Fruit fly (Drosophila melanogaster) whole organism, embryonic: ENCODE results near the gene MESR3.

Experiments used
- Ada2b ChIP-seq: fragments of 200-800 bp; sonication (Bioruptor generic); IDR thresholded peaks from 2 replicates; pipeline ENCODE4 v1.3.6; 2022; ENCODE audit warnings: missing biosample characterization, missing genetic modification characterization
- Adf1 ChIP-seq: fragments of 200-800 bp; sonication (Bioruptor generic); IDR thresholded peaks from 2 replicates; pipeline ENCODE4 v1.3.6; 2022; ENCODE audit warnings: missing biosample characterization, missing genetic modification characterization
- CG10321 ChIP-seq: fragments of 200-800 bp; sonication (Bioruptor generic); IDR thresholded peaks from 2 replicates; pipeline ENCODE4 v1.3.6; 2022; ENCODE audit warnings: missing biosample characterization, missing genetic modification characterization
- CG11085 ChIP-seq: fragments of 200-800 bp; sonication (Bioruptor generic); IDR thresholded peaks from 2 replicates; pipeline ENCODE4 v1.3.6; 2022; ENCODE audit warnings: missing biosample characterization, missing genetic modification characterization
- CG11398 ChIP-seq: fragments of 200-800 bp; sonication (Bioruptor generic); optimal IDR thresholded peaks from 2 replicates; lab custom pipeline; 2016; ENCODE audit warnings: missing biosample characterization, missing genetic modification characterization
- CG11504 ChIP-seq: fragments of 200-800 bp; sonication (Bioruptor generic); optimal IDR thresholded peaks from 3 replicates; lab custom pipeline; 2019; ENCODE audit warnings: missing biosample characterization, mild to moderate bottlenecking, missing genetic modification characterization, moderate library complexity
- CG11723 ChIP-seq: fragments of 200-800 bp; sonication (Bioruptor generic); optimal IDR thresholded peaks from 2 replicates; lab custom pipeline; 2017; ENCODE audit warnings: missing biosample characterization, mild to moderate bottlenecking, missing genetic modification characterization
- CG12659 ChIP-seq: fragments of 200-800 bp; sonication (Bioruptor generic); optimal IDR thresholded peaks from 3 replicates; lab custom pipeline; 2017; ENCODE audit warnings: mild to moderate bottlenecking, missing biosample characterization, missing genetic modification reagents, missing genetic modification characterization
- CG13894 ChIP-seq: fragments of 200-800 bp; sonication (Bioruptor generic); optimal IDR thresholded peaks from 3 replicates; lab custom pipeline; 2018; ENCODE audit warnings: missing biosample characterization, mild to moderate bottlenecking, missing genetic modification characterization, moderate library complexity
- CG17328 ChIP-seq: fragments of 200-800 bp; sonication (Bioruptor generic); IDR thresholded peaks from 2 replicates; pipeline ENCODE4 v1.3.6; 2022; ENCODE audit warnings: missing biosample characterization, missing genetic modification characterization
- CG17568 ChIP-seq: fragments of 200-800 bp; sonication (Bioruptor generic); optimal IDR thresholded peaks from 2 replicates; lab custom pipeline; 2018; ENCODE audit warnings: missing biosample characterization, mild to moderate bottlenecking, missing genetic modification characterization, moderate library complexity
- CG18476 ChIP-seq: fragments of 200-800 bp; sonication (Bioruptor generic); optimal IDR thresholded peaks from 2 replicates; lab custom pipeline; 2016; ENCODE audit warnings: missing biosample characterization, mild to moderate bottlenecking, missing genetic modification characterization
- CG2712 ChIP-seq: fragments of 200-800 bp; optimal IDR thresholded peaks from 3 replicates; lab custom pipeline; 2019; ENCODE audit warnings: missing biosample characterization, mild to moderate bottlenecking, missing genetic modification characterization, moderate library complexity
- CG32532 ChIP-seq: fragments of 200-800 bp; sonication (Bioruptor generic); IDR thresholded peaks from 2 replicates; pipeline ENCODE4 v1.3.6; 2022; ENCODE audit warnings: missing biosample characterization, missing genetic modification characterization
- CG34224 ChIP-seq: fragments of 200-800 bp; sonication (Bioruptor generic); IDR thresholded peaks from 3 replicates; pipeline ENCODE4 v1.3.6; 2022; ENCODE audit warnings: missing biosample characterization, missing genetic modification characterization; ENCODE audit not compliant: partially characterized antibody
- CG42726 ChIP-seq: fragments of 200-800 bp; sonication (Bioruptor generic); IDR thresholded peaks from 2 replicates; pipeline ENCODE4 v1.3.6; 2022; ENCODE audit warnings: missing biosample characterization, missing genetic modification characterization; ENCODE audit not compliant: partially characterized antibody
- CG5180 ChIP-seq: fragments of 200-800 bp; sonication (Bioruptor generic); optimal IDR thresholded peaks from 3 replicates; lab custom pipeline; 2017; ENCODE audit warnings: missing biosample characterization, missing genetic modification characterization, mild to moderate bottlenecking, moderate library complexity, missing genetic modification reagents
- CG7271 ChIP-seq: fragments of 200-800 bp; sonication (Bioruptor generic); optimal IDR thresholded peaks from 2 replicates; lab custom pipeline; 2018; ENCODE audit warnings: missing biosample characterization, mild to moderate bottlenecking, missing genetic modification characterization, moderate library complexity
- Drgx ChIP-seq: fragments of 200-800 bp; sonication (Bioruptor generic); IDR thresholded peaks from 2 replicates; pipeline ENCODE4 v1.3.6; 2022; ENCODE audit warnings: missing biosample characterization, missing genetic modification characterization
- Gsc ChIP-seq: fragments of 200-800 bp; sonication (Bioruptor generic); IDR thresholded peaks from 2 replicates; pipeline ENCODE4 v1.3.6; 2022; ENCODE audit warnings: missing biosample characterization, missing genetic modification characterization
- HLH4C ChIP-seq: fragments of 200-800 bp; sonication (Bioruptor generic); IDR thresholded peaks from 3 replicates; pipeline ENCODE4 v1.3.6; 2022; ENCODE audit warnings: missing biosample characterization, missing genetic modification characterization; ENCODE audit not compliant: partially characterized antibody
- Hey ChIP-seq: fragments of 200-800 bp; sonication (Bioruptor generic); optimal IDR thresholded peaks from 3 replicates; lab custom pipeline; 2018; ENCODE audit warnings: missing biosample characterization, mild to moderate bottlenecking, missing genetic modification characterization
- Oli ChIP-seq: fragments of 200-800 bp; sonication (Bioruptor generic); optimal IDR thresholded peaks from 2 replicates; lab custom pipeline; 2018; ENCODE audit warnings: missing biosample characterization, mild to moderate bottlenecking, missing genetic modification characterization, moderate library complexity
- Rx ChIP-seq: fragments of 200-800 bp; sonication (Bioruptor generic); IDR thresholded peaks from 2 replicates; pipeline ENCODE4 v1.3.6; 2022; ENCODE audit warnings: missing biosample characterization, missing genetic modification characterization
- Scr ChIP-seq: fragments of 200-800 bp; sonication (Bioruptor generic); IDR thresholded peaks from 2 replicates; pipeline ENCODE4 v1.3.6; 2022; ENCODE audit warnings: missing biosample characterization, missing genetic modification characterization; ENCODE audit not compliant: partially characterized antibody
- bab2 ChIP-seq: fragments of 200-800 bp; sonication (Bioruptor generic); optimal IDR thresholded peaks from 2 replicates; lab custom pipeline; 2016; ENCODE audit warnings: missing biosample characterization, missing genetic modification characterization
- br ChIP-seq: fragments of >200 bp; optimal IDR thresholded peaks from 2 replicates; lab custom pipeline; 2017
- cg ChIP-seq: fragments of 200-800 bp; sonication (Bioruptor generic); optimal IDR thresholded peaks from 3 replicates; lab custom pipeline; 2019; ENCODE audit warnings: missing biosample characterization, mild to moderate bottlenecking, missing genetic modification characterization, moderate library complexity
- chif ChIP-seq, 2 experiments: fragments of 200-800 bp; sonication (Bioruptor generic); optimal IDR thresholded peaks; 3 replicates each; lab custom pipeline; 2016; ENCODE audit warnings: missing biosample characterization in 2 of 2, missing genetic modification characterization in 2 of 2
- chn ChIP-seq: fragments of 200-800 bp; sonication (Bioruptor generic); optimal IDR thresholded peaks from 2 replicates; lab custom pipeline; 2016; ENCODE audit warnings: missing biosample characterization, missing genetic modification characterization
- ci ChIP-seq: fragments of 200-800 bp; sonication (Bioruptor generic); IDR thresholded peaks from 3 replicates; pipeline ENCODE4 v1.3.6; 2022; ENCODE audit warnings: missing biosample characterization, missing genetic modification characterization
- da ChIP-seq: fragments of 200-800 bp; sonication (Bioruptor generic); optimal IDR thresholded peaks from 2 replicates; lab custom pipeline; 2016; ENCODE audit warnings: missing biosample characterization, missing genetic modification characterization
- danr ChIP-seq: fragments of 200-800 bp; sonication (Bioruptor generic); IDR thresholded peaks from 2 replicates; pipeline ENCODE4 v1.3.6; 2022; ENCODE audit warnings: missing biosample characterization, missing genetic modification characterization
- dmrt99B ChIP-seq: fragments of 200-800 bp; sonication (Bioruptor generic); optimal IDR thresholded peaks from 2 replicates; lab custom pipeline; 2018; ENCODE audit warnings: missing biosample characterization, mild to moderate bottlenecking, missing genetic modification characterization, moderate library complexity
- en ChIP-seq: fragments of 200-800 bp; sonication (Bioruptor generic); optimal IDR thresholded peaks from 2 replicates; lab custom pipeline; 2016; ENCODE audit warnings: missing biosample characterization, missing genetic modification characterization
- fd3F ChIP-seq: fragments of 200-800 bp; sonication (Bioruptor generic); optimal IDR thresholded peaks from 2 replicates; lab custom pipeline; 2018; ENCODE audit warnings: missing biosample characterization, mild to moderate bottlenecking, missing genetic modification characterization, moderate library complexity
- gem ChIP-seq: fragments of 200-800 bp; sonication (Bioruptor generic); optimal IDR thresholded peaks from 2 replicates; lab custom pipeline; 2019; ENCODE audit warnings: missing biosample characterization, mild to moderate bottlenecking, missing genetic modification characterization, moderate library complexity
- ham ChIP-seq: fragments of 200-800 bp; sonication (Bioruptor generic); IDR thresholded peaks from 2 replicates; pipeline ENCODE4 v1.3.6; 2022; ENCODE audit warnings: missing biosample characterization, missing genetic modification characterization
- jing ChIP-seq: fragments of 200-800 bp; sonication (Bioruptor generic); optimal IDR thresholded peaks from 2 replicates; lab custom pipeline; 2018; ENCODE audit warnings: missing biosample characterization, mild to moderate bottlenecking, missing genetic modification characterization
- jumu ChIP-seq: fragments of 200-800 bp; sonication (Bioruptor generic); optimal IDR thresholded peaks from 3 replicates; lab custom pipeline; 2016; ENCODE audit warnings: missing biosample characterization, missing genetic modification characterization
- nom ChIP-seq: fragments of 200-800 bp; sonication (Bioruptor generic); optimal IDR thresholded peaks from 2 replicates; lab custom pipeline; 2017; ENCODE audit warnings: missing biosample characterization, missing genetic modification characterization, mild to moderate bottlenecking, moderate library complexity, missing genetic modification reagents
- onecut ChIP-seq: fragments of 200-800 bp; sonication (Bioruptor generic); IDR thresholded peaks from 2 replicates; pipeline ENCODE4 v1.3.6; 2022; ENCODE audit warnings: missing biosample characterization, missing genetic modification characterization
- phol ChIP-seq: fragments of 200-800 bp; sonication (Bioruptor generic); optimal IDR thresholded peaks from 3 replicates; lab custom pipeline; 2018; ENCODE audit warnings: missing biosample characterization, mild to moderate bottlenecking, missing genetic modification characterization, moderate library complexity
- pzg ChIP-seq: fragments of 200-800 bp; sonication (Bioruptor generic); optimal IDR thresholded peaks from 3 replicates; lab custom pipeline; 2018; ENCODE audit warnings: missing biosample characterization, mild to moderate bottlenecking, missing genetic modification characterization, moderate library complexity
- sens ChIP-seq: fragments of 200-800 bp; sonication (Bioruptor generic); peaks from one replicate; lab custom pipeline; 2016; ENCODE audit warnings: missing biosample characterization, missing genetic modification characterization
- so ChIP-seq: fragments of 200-800 bp; sonication (Bioruptor generic); IDR thresholded peaks from 3 replicates; pipeline ENCODE4 v1.3.6; 2022; ENCODE audit warnings: missing biosample characterization, missing genetic modification characterization
- stwl ChIP-seq: fragments of 200-800 bp; sonication (Bioruptor generic); optimal IDR thresholded peaks from 3 replicates; lab custom pipeline; 2018; ENCODE audit warnings: missing biosample characterization, mild to moderate bottlenecking, missing genetic modification characterization, moderate library complexity
- sug ChIP-seq: fragments of 200-800 bp; optimal IDR thresholded peaks from 2 replicates; lab custom pipeline; 2019; ENCODE audit warnings: missing biosample characterization, mild to moderate bottlenecking, missing genetic modification characterization, moderate library complexity
- trem ChIP-seq: fragments of 200-800 bp; optimal IDR thresholded peaks from 3 replicates; lab custom pipeline; 2019; ENCODE audit warnings: missing biosample characterization, mild to moderate bottlenecking, missing genetic modification characterization, moderate library complexity
- twi ChIP-seq: fragments of 200-800 bp; optimal IDR thresholded peaks from 2 replicates; lab custom pipeline; 2019; ENCODE audit warnings: missing biosample characterization, mild to moderate bottlenecking, missing genetic modification characterization, moderate library complexity
- tx ChIP-seq: fragments of 200-800 bp; sonication (Bioruptor generic); optimal IDR thresholded peaks from 2 replicates; lab custom pipeline; 2016; ENCODE audit warnings: missing biosample characterization, missing genetic modification characterization
- wek ChIP-seq: fragments of 200-800 bp; sonication (Bioruptor generic); optimal IDR thresholded peaks from 3 replicates; lab custom pipeline; 2018; ENCODE audit warnings: missing biosample characterization, mild to moderate bottlenecking, missing genetic modification characterization, moderate library complexity

Gene MESR3

dm6 chr2L:18628104-18628503 is 11.0 kb downstream of the MESR3 start (continued):
- TF ChIP-seq Drgx (peak; percentile 82), danr (GFP tag; lab: Robert Waterston, UW) (no peak), CG34224 (GFP tag; lab: Robert Waterston, UW) (no peak), wek (GFP tag; lab: Kevin White, UChicago) (no peak), nom (GFP tag; lab: Kevin White, UChicago) (peak; percentile 18), CG42726 (no peak), CG10321 (no peak), jing (GFP tag; lab: Kevin White, UChicago) (no peak), stwl (tag; lab: Kevin White, UChicago) (no peak), CG13894 (tag; lab: Kevin White, UChicago) (no peak), CG7271 (no peak), pzg (GFP tag; lab: Kevin White, UChicago) (no peak), ci (GFP tag; lab: Robert Waterston, UW) (0 out of 3 replicates have a peak, but pooled peaks have one; percentile 9), sens (GFP tag; lab: Kevin White, UChicago) (peak; percentile 69), CG5180 (no peak), chn (no peak), phol (tag; lab: Kevin White, UChicago) (peak; percentile 1), so (GFP tag; lab: Robert Waterston, UW) (no peak), Hey (no peak), CG11504 (tag; lab: Kevin White, UChicago) (peak; percentile 5), CG2712 (tag; lab: Kevin White, UChicago) (no peak), Scr (GFP tag; lab: Robert Waterston, UW) (no peak), gem (tag; lab: Kevin White, UChicago) (peak; percentile 11)

- TF ChIP-seq bab2 (GFP tag; lab: Kevin White, UChicago), result no peak
- no peak for TF ChIP-seq Rx (GFP tag; lab: Robert Waterston, UW)
- TF ChIP-seq sug (tag; lab: Kevin White, UChicago), result peak; percentile 29
- TF ChIP-seq fd3F, result no peak
- no peak for TF ChIP-seq CG11723
- peak; percentile 73 for TF ChIP-seq CG10321
- no peak for TF ChIP-seq CG18476 (GFP tag; lab: Kevin White, UChicago)
- TF ChIP-seq CG17328, result no peak
- no peak for TF ChIP-seq CG12659 (GFP tag; lab: Kevin White, UChicago)
- no peak for TF ChIP-seq CG11085
- peak; percentile 31 for TF ChIP-seq da
- no peak for TF ChIP-seq en (GFP tag; lab: Kevin White, UChicago)
- no peak for TF ChIP-seq CG17568 (GFP tag; lab: Kevin White, UChicago)
- no peak for TF ChIP-seq dmrt99B (tag; lab: Kevin White, UChicago)
- no peak for TF ChIP-seq br
- TF ChIP-seq Gsc (GFP tag; lab: Robert Waterston, UW), result no peak
- no peak for TF ChIP-seq HLH4C (GFP tag; lab: Robert Waterston, UW)
- TF ChIP-seq Oli, result no peak
- no peak for TF ChIP-seq CG32532 (GFP tag; lab: Robert Waterston, UW)
- no peak for TF ChIP-seq cg
- TF ChIP-seq twi (tag; lab: Kevin White, UChicago), result no peak
- TF ChIP-seq onecut (GFP tag; lab: Robert Waterston, UW), result no peak
- TF ChIP-seq chif (GFP tag; optimal IDR thresholded peaks at IDR 0.05; lab: Kevin White, UChicago), result no peak
- TF ChIP-seq jumu (GFP tag; lab: Kevin White, UChicago), result no peak
- TF ChIP-seq CG11398 (GFP tag; lab: Kevin White, UChicago), result no peak
- no peak for TF ChIP-seq Ada2b (GFP tag; lab: Robert Waterston, UW)
- no peak for TF ChIP-seq ham
- TF ChIP-seq tx (GFP tag; lab: Kevin White, UChicago), result no peak
- no peak for TF ChIP-seq trem (tag; lab: Kevin White, UChicago)
- TF ChIP-seq Adf1 (GFP tag; lab: Robert Waterston, UW), result no peak
Observed at dm6 chr2L:18629144-18629543, 12.1 kb downstream of the MESR3 start.
